Worm (Caenorhabditis elegans) whole organism, mixed stage, embryonic: Measurements from ENCODE around the gene T10C6.16.

Experiments used
- ces-1 ChIP-seq: fragments of 150-350 bp; optimal IDR thresholded peaks from 2 replicates; lab custom pipeline; 2014; ENCODE audit warnings: missing biosample characterization, missing genetic modification reagents, missing genetic modification characterization
- lin-13 ChIP-seq: fragments of 150-350 bp; optimal IDR thresholded peaks from 2 replicates; lab custom pipeline; 2014; ENCODE audit warnings: missing biosample characterization, missing genetic modification characterization
- lin-32 ChIP-seq: fragments of 200-800 bp; sonication (Bioruptor generic); optimal IDR thresholded peaks from 2 replicates; lab custom pipeline; 2018; ENCODE audit warnings: mild to moderate bottlenecking, missing genetic modification characterization, missing compliant biosample characterization
- mab-5 ChIP-seq: fragments of 150-350 bp; optimal IDR thresholded peaks from 2 replicates; lab custom pipeline; 2014; ENCODE audit warnings: missing biosample characterization, missing genetic modification characterization
- mep-1 ChIP-seq: fragments of 150-350 bp; optimal IDR thresholded peaks from 2 replicates; lab custom pipeline; 2017; ENCODE audit warnings: missing biosample characterization, missing genetic modification reagents, missing genetic modification characterization, inconsistent platforms
- sptf-1 ChIP-seq: sonication (generic microtip); optimal IDR thresholded peaks from 2 replicates; lab custom pipeline; 2017; ENCODE audit warnings: mild to moderate bottlenecking, missing genetic modification characterization, moderate library complexity, missing compliant biosample characterization
- zip-8 ChIP-seq: fragments of 150-350 bp; optimal IDR thresholded peaks from 2 replicates; lab custom pipeline; 2014; ENCODE audit warnings: missing biosample characterization, missing genetic modification characterization
- ztf-11 ChIP-seq: fragments of 150-350 bp; optimal IDR thresholded peaks from 2 replicates; lab custom pipeline; 2014; ENCODE audit warnings: missing biosample characterization, missing genetic modification characterization

The T10C6.16 gene

ce11 chrV:15988074-15988473 lies 44.7 kb downstream of the T10C6.16 start, which contains the start of gene F36G9.15:
F36G9.15 (minus strand) TSS chrV:15988174.
- TF ChIP-seq ces-1 (GFP tag; lab: Kevin White, UChicago) = no peak
- TF ChIP-seq lin-32 (GFP tag; lab: Kevin White, UChicago) = no peak
- TF ChIP-seq ztf-11 (tag; lab: Kevin White, UChicago) = no peak
- no peak for TF ChIP-seq lin-13 (tag; lab: Kevin White, UChicago)
- TF ChIP-seq sptf-1 (tag; lab: Kevin White, UChicago) = no peak
- TF ChIP-seq mep-1 (tag; lab: Kevin White, UChicago) = no peak
- TF ChIP-seq, all 35 proteins: peak for 0

ce11 chrV:15982733-15983344 lies 50.0 kb downstream of the T10C6.16 start, which contains the start of the genes fbxa-99 and F36G9.13:
fbxa-99 (minus strand) TSS chrV:15982854.
F36G9.13 (plus strand) TSS chrV:15983294.
- no peak for TF ChIP-seq ztf-11 (tag; lab: Kevin White, UChicago)
- TF ChIP-seq mab-5 = no peak
- no peak for TF ChIP-seq zip-8
